Worm (Caenorhabditis elegans): ENCODE results near the gene fbxa-144.

- no peak for TF ChIP-seq W03F9.2 (tag; optimal IDR thresholded peaks at IDR 0.05)
- TF ChIP-seq dao-5 (tag; optimal IDR thresholded peaks at IDR 0.05), result no peak
Observed at ce11 chrV:16129116-16129515, 3.5 kb downstream of the fbxa-144 start.

All from whole organism, L4/young adult.